Worm (Caenorhabditis elegans): ENCODE results near the gene acr-2.

- TF ChIP-seq elt-2 (tag; optimal IDR thresholded peaks at IDR 0.05) (no peak), pqm-1 (tag; optimal IDR thresholded peaks at IDR 0.05) (no peak), mdl-1 (tag; optimal IDR thresholded peaks at IDR 0.05) (no peak), nhr-76 (tag; optimal IDR thresholded peaks at IDR 0.05) (no peak), nhr-25 (tag; optimal IDR thresholded peaks at IDR 0.05) (no peak), zag-1 (tag; optimal IDR thresholded peaks at IDR 0.05) (no peak), fos-1 (tag; optimal IDR thresholded peaks at IDR 0.05) (no peak), unc-39 (tag; optimal IDR thresholded peaks at IDR 0.05) (no peak)
Measured at ce11 chrX:6691653-6692052, 10.7 kb upstream of the acr-2 start.
